Worm (Caenorhabditis elegans): ENCODE measurements around the gene srw-33.

Gene srw-33

ce11 chrV:15483563-15483962, 32.2 kb upstream of the srw-33 start:
- TF ChIP-seq egl-27 (tag; optimal IDR thresholded peaks at IDR 0.05): no peak
- TF ChIP-seq nhr-10 (tag; optimal IDR thresholded peaks at IDR 0.05): no peak
- TF ChIP-seq fos-1 (tag; optimal IDR thresholded peaks at IDR 0.05): peak; percentile 15
- no peak for TF ChIP-seq dmd-4 (tag; optimal IDR thresholded peaks at IDR 0.05)
- TF ChIP-seq aly-2 (tag; optimal IDR thresholded peaks at IDR 0.05): no peak
- peak; percentile 59 for TF ChIP-seq sma-9 (GFP tag; optimal IDR thresholded peaks at IDR 0.05)
- no peak for TF ChIP-seq sma-9 (tag; optimal IDR thresholded peaks at IDR 0.05)
- TF ChIP-seq unc-39 (tag; optimal IDR thresholded peaks at IDR 0.05): no peak
- no peak for TF ChIP-seq unc-62 (GFP tag; optimal IDR thresholded peaks at IDR 0.05)

ce11 chrV:15481374-15481773, 30.1 kb upstream of the srw-33 start, which contains the start of gene nhr-150:
Gene nhr-150, minus strand, starts transcription at chrV:15481465.
- TF ChIP-seq sma-9 (GFP tag; optimal IDR thresholded peaks at IDR 0.05) (peak; percentile 50), sma-9 (tag; optimal IDR thresholded peaks at IDR 0.05) (no peak), unc-39 (tag; optimal IDR thresholded peaks at IDR 0.05) (no peak), fos-1 (tag; optimal IDR thresholded peaks at IDR 0.05) (no peak)

- no peak for TF ChIP-seq skn-1 (tag; optimal IDR thresholded peaks at IDR 0.05)
Observed at ce11 chrV:15480505-15481075, 29.3 kb upstream of the srw-33 start.

ce11 chrV:15479825-15480224, 28.5 kb upstream of the srw-33 start:
- TF ChIP-seq lin-11 (tag; optimal IDR thresholded peaks at IDR 0.05): no peak
- no peak for TF ChIP-seq ceh-82 (tag; optimal IDR thresholded peaks at IDR 0.05)
- no peak for TF ChIP-seq mab-5 (tag; optimal IDR thresholded peaks at IDR 0.05)
- no peak for TF ChIP-seq ztf-4 (tag; optimal IDR thresholded peaks at IDR 0.05)
- TF ChIP-seq F13H6.1 (tag; optimal IDR thresholded peaks at IDR 0.05): no peak
- no peak for TF ChIP-seq elt-1 (tag; optimal IDR thresholded peaks at IDR 0.05)
- TF ChIP-seq nhr-6 (tag; optimal IDR thresholded peaks at IDR 0.05): no peak
- no peak for TF ChIP-seq nhr-25 (tag; optimal IDR thresholded peaks at IDR 0.05)
- no peak for TF ChIP-seq nhr-23 (tag; optimal IDR thresholded peaks at IDR 0.05)
- no peak for TF ChIP-seq lsy-2 (tag; optimal IDR thresholded peaks at IDR 0.05)
- TF ChIP-seq unc-39 (tag; optimal IDR thresholded peaks at IDR 0.05): no peak
- TF ChIP-seq nhr-21 (tag; optimal IDR thresholded peaks at IDR 0.05): no peak
- TF ChIP-seq blmp-1 (tag; optimal IDR thresholded peaks at IDR 0.05; ENCODE audit: insufficient read depth): no peak
- no peak for TF ChIP-seq nhr-10 (tag; optimal IDR thresholded peaks at IDR 0.05)
- TF ChIP-seq snpc-4 (tag; optimal IDR thresholded peaks at IDR 0.05): no peak
- no peak for TF ChIP-seq R02D3.7 (tag; optimal IDR thresholded peaks at IDR 0.05)
- TF ChIP-seq mdl-1 (tag; optimal IDR thresholded peaks at IDR 0.05): no peak
- TF ChIP-seq egl-27 (tag; optimal IDR thresholded peaks at IDR 0.05): no peak
- TF ChIP-seq ama-1 (optimal IDR thresholded peaks at IDR 0.05): no peak
- TF ChIP-seq aly-2 (tag; optimal IDR thresholded peaks at IDR 0.05): no peak

ce11 chrV:15479107-15479506, 27.8 kb upstream of the srw-33 start:
- TF ChIP-seq ZK546.5 (tag; optimal IDR thresholded peaks at IDR 0.05): no peak
- TF ChIP-seq sma-9 (GFP tag; optimal IDR thresholded peaks at IDR 0.05): peak; percentile 15
- TF ChIP-seq sma-9 (tag; optimal IDR thresholded peaks at IDR 0.05): no peak
- TF ChIP-seq fos-1 (tag; optimal IDR thresholded peaks at IDR 0.05): peak; percentile 56

ce11 chrV:15478597-15478996, 27.3 kb upstream of the srw-33 start, which contains the start of gene C06B8.2:
Gene C06B8.2, minus strand, starts transcription at chrV:15478749.
- TF ChIP-seq lin-11 (tag; optimal IDR thresholded peaks at IDR 0.05): no peak
- no peak for TF ChIP-seq blmp-1 (tag; optimal IDR thresholded peaks at IDR 0.05; ENCODE audit: insufficient read depth)
- no peak for TF ChIP-seq lsy-2 (tag; optimal IDR thresholded peaks at IDR 0.05)
- TF ChIP-seq ceh-16 (tag; optimal IDR thresholded peaks at IDR 0.05): no peak
- TF ChIP-seq mdl-1 (tag; optimal IDR thresholded peaks at IDR 0.05): no peak
- no peak for TF ChIP-seq R02D3.7 (tag; optimal IDR thresholded peaks at IDR 0.05)
- no peak for TF ChIP-seq ztf-4 (tag; optimal IDR thresholded peaks at IDR 0.05)
- TF ChIP-seq nhr-12 (tag; optimal IDR thresholded peaks at IDR 0.05): no peak
- TF ChIP-seq unc-55 (GFP tag; optimal IDR thresholded peaks at IDR 0.05): no peak
- no peak for TF ChIP-seq ama-1 (optimal IDR thresholded peaks at IDR 0.05)
- no peak for TF ChIP-seq nhr-21 (tag; optimal IDR thresholded peaks at IDR 0.05)
- TF ChIP-seq elt-3 (tag; optimal IDR thresholded peaks at IDR 0.05): no peak
- TF ChIP-seq nhr-6 (tag; optimal IDR thresholded peaks at IDR 0.05): no peak
- no peak for TF ChIP-seq nhr-25 (tag; optimal IDR thresholded peaks at IDR 0.05)
- TF ChIP-seq unc-39 (tag; optimal IDR thresholded peaks at IDR 0.05): no peak
- no peak for TF ChIP-seq F13H6.1 (tag; optimal IDR thresholded peaks at IDR 0.05)
- no peak for TF ChIP-seq mab-5 (tag; optimal IDR thresholded peaks at IDR 0.05)
- no peak for TF ChIP-seq sma-9 (GFP tag; optimal IDR thresholded peaks at IDR 0.05)
- no peak for TF ChIP-seq sma-9 (tag; optimal IDR thresholded peaks at IDR 0.05)
- no peak for TF ChIP-seq nhr-129 (tag; optimal IDR thresholded peaks at IDR 0.05)
